Fruit fly (Drosophila melanogaster) Kc167 (cell line): ENCODE results near the gene CG14696.

Experiments used
- Myc ChIP-seq: fragments of >200 bp; optimal IDR thresholded peaks from 2 replicates; lab custom pipeline; 2017; ENCODE audit warnings: missing external identifiers
- Sin3A ChIP-seq: fragments of >200 bp; optimal IDR thresholded peaks from 2 replicates; lab custom pipeline; 2018; ENCODE audit warnings: missing external identifiers
- h ChIP-seq: fragments of >200 bp; optimal IDR thresholded peaks from 3 replicates; lab custom pipeline; 2018; ENCODE audit warnings: missing external identifiers
- insv ChIP-seq: fragments of >200 bp; optimal IDR thresholded peaks from 3 replicates; lab custom pipeline; 2018; ENCODE audit warnings: missing external identifiers
- psq ChIP-seq: fragments of >200 bp; optimal IDR thresholded peaks from 2 replicates; lab custom pipeline; 2017; ENCODE audit warnings: missing external identifiers
- ttk ChIP-seq: sonication (Bioruptor generic); optimal IDR thresholded peaks from 2 replicates; lab custom pipeline; 2017; ENCODE audit warnings: missing external identifiers

dm6 chr3R:10834893-10835292 lies 49.9 kb downstream of the CG14696 start:
- TF ChIP-seq psq (lab: Kevin White, UChicago): no peak
- TF ChIP-seq h: no peak
- TF ChIP-seq insv (lab: Kevin White, UChicago): no peak
- no peak for TF ChIP-seq Myc (lab: Kevin White, UChicago)
- TF ChIP-seq ttk (lab: Kevin White, UChicago): no peak
- no peak for TF ChIP-seq Sin3A (lab: Kevin White, UChicago)
